Fruit fly (Drosophila melanogaster): ENCODE measurements around the gene CG13689.

Gene CG13689

DNA sequence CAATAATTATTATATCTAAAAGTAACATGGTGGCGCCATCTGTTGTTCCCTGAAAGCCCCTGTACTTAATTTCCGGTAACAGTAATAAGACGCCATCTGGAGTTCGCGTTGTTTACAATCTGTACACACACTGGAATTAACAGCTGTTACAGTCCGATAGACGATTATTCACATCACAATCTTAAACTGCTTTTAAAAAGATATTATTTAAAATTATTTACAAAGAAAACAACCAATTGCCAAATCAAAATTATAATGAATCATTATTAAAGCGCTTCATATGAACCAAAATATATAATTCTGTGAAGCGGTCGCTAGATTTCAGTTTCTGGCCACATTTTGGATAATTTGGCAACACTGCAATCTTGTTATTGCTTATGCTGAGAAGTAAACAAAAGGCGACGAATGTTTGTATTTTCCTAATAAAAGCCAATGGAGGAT lies at the start of gene CG13689 (continued):
- no peak for TF ChIP-seq gt (GFP tag; IDR thresholded peaks at IDR 0.05)
- no peak for TF ChIP-seq Awh (GFP tag; IDR thresholded peaks at IDR 0.05)
- TF ChIP-seq Hr78 (GFP tag; optimal IDR thresholded peaks at IDR 0.05): no peak
- no peak for TF ChIP-seq CG4360 (GFP tag; IDR thresholded peaks at IDR 0.05)
- peak; percentile 35 for TF ChIP-seq MESR4 (GFP tag; optimal IDR thresholded peaks at IDR 0.05)
- peak; percentile 7 for TF ChIP-seq CG16815 (GFP tag; optimal IDR thresholded peaks at IDR 0.05)
- peak; percentile 61 for TF ChIP-seq CG2120 (GFP tag; optimal IDR thresholded peaks at IDR 0.05)
- TF ChIP-seq Nf-YC (tag; optimal IDR thresholded peaks at IDR 0.05): no peak
- peak; percentile 74 for TF ChIP-seq CG4617 (GFP tag; optimal IDR thresholded peaks at IDR 0.05; ENCODE audit: borderline replicate concordance)
- TF ChIP-seq Atf3 (GFP tag; optimal IDR thresholded peaks at IDR 0.05): no peak
- TF ChIP-seq fd96Cb (tag; optimal IDR thresholded peaks at IDR 0.05): peak; percentile 46
- 0 out of 2 replicates have a peak, but pooled peaks have one; percentile 42 for TF ChIP-seq H2.0 (GFP tag; IDR thresholded peaks at IDR 0.05)
- peak; percentile 80 for TF ChIP-seq Xbp1 (GFP tag; optimal IDR thresholded peaks at IDR 0.05)
- peak; percentile 90 for TF ChIP-seq CG10267 (tag; optimal IDR thresholded peaks at IDR 0.05)
- peak; percentile 52 for TF ChIP-seq Ets97D (GFP tag; optimal IDR thresholded peaks at IDR 0.05)
- TF ChIP-seq CG31365 (tag; optimal IDR thresholded peaks at IDR 0.05): peak; percentile 56
- no peak for TF ChIP-seq CG3726 (GFP tag; IDR thresholded peaks at IDR 0.05)
- TF ChIP-seq CG18262 (tag; optimal IDR thresholded peaks at IDR 0.05): peak; percentile 53
- TF ChIP-seq CG1233 (GFP tag; optimal IDR thresholded peaks at IDR 0.05): peak; percentile 35
- TF ChIP-seq CG9437 (GFP tag; optimal IDR thresholded peaks at IDR 0.05): no peak
- peak; percentile 7 for TF ChIP-seq vfl (GFP tag; optimal IDR thresholded peaks at IDR 0.05)
- TF ChIP-seq CG15269 (tag; optimal IDR thresholded peaks at IDR 0.05): no peak
- TF ChIP-seq D19A (tag; optimal IDR thresholded peaks at IDR 0.05): peak; percentile 4
- no peak for TF ChIP-seq dm (GFP tag; optimal IDR thresholded peaks at IDR 0.05)
- TF ChIP-seq ci (GFP tag; IDR thresholded peaks at IDR 0.05): 0 out of 3 replicates have a peak, but pooled peaks have one; percentile 37
- no peak for TF ChIP-seq hbn (GFP tag; IDR thresholded peaks at IDR 0.05; ENCODE audit: partially characterized antibody)
- no peak for TF ChIP-seq Oaz (GFP tag; IDR thresholded peaks at IDR 0.05)
- peak; percentile 63 for TF ChIP-seq sisA (GFP tag; IDR thresholded peaks at IDR 0.05)
- no peak for TF ChIP-seq gro (GFP tag; optimal IDR thresholded peaks at IDR 0.05)
- TF ChIP-seq CG31388 (GFP tag; optimal IDR thresholded peaks at IDR 0.05): no peak
- no peak for TF ChIP-seq Poxn (GFP tag; IDR thresholded peaks at IDR 0.05)
- peak; percentile 35 for TF ChIP-seq pum (GFP tag; optimal IDR thresholded peaks at IDR 0.05)
- no peak for TF ChIP-seq Tbp (GFP tag; optimal IDR thresholded peaks at IDR 0.05)
- TF ChIP-seq Lim3 (GFP tag; IDR thresholded peaks at IDR 0.05): no peak
- peak; percentile 9 for TF ChIP-seq CG10462 (GFP tag; optimal IDR thresholded peaks at IDR 0.05)
- no peak for TF ChIP-seq Neu2 (GFP tag; optimal IDR thresholded peaks at IDR 0.05; ENCODE audit: borderline replicate concordance)
- no peak for TF ChIP-seq GATAe (GFP tag; conservative IDR thresholded peaks at IDR 0.05)
- TF ChIP-seq Vsx1 (GFP tag; optimal IDR thresholded peaks at IDR 0.05): peak; percentile 6
- no peak for TF ChIP-seq hkb (optimal IDR thresholded peaks at IDR 0.05)
- peak; percentile 20; the same call in 1 of the 2 replicates for TF ChIP-seq hkb (GFP tag; IDR thresholded peaks at IDR 0.05)
- TF ChIP-seq CG1647 (GFP tag; optimal IDR thresholded peaks at IDR 0.05): peak; percentile 9
- TF ChIP-seq ac (GFP tag; optimal IDR thresholded peaks at IDR 0.05): no peak
- no peak for TF ChIP-seq CG14050 (GFP tag; IDR thresholded peaks at IDR 0.05)
- no peak for TF ChIP-seq dmrt99B (tag; optimal IDR thresholded peaks at IDR 0.05)
- TF ChIP-seq Side (GFP tag; optimal IDR thresholded peaks at IDR 0.05): peak; percentile 29
- peak; percentile 82 for TF ChIP-seq stwl (tag; optimal IDR thresholded peaks at IDR 0.05)
- TF ChIP-seq CG18011 (GFP tag; optimal IDR thresholded peaks at IDR 0.05): no peak
- TF ChIP-seq bsh (GFP tag; optimal IDR thresholded peaks at IDR 0.05): peak in 1 of 2 experiments; percentile 39
- no peak for TF ChIP-seq cas (GFP tag; IDR thresholded peaks at IDR 0.05)
- TF ChIP-seq CG7271 (tag; optimal IDR thresholded peaks at IDR 0.05): no peak
- TF ChIP-seq Spps (tag; optimal IDR thresholded peaks at IDR 0.05): no peak

Data from whole organism, embryonic.